Worm (Caenorhabditis elegans) whole organism, L4 larva: Measurements from ENCODE around the gene D1086.17.

Experiments used
- lin-15B ChIP-seq: fragments of 150-350 bp; sonication (generic microtip); optimal IDR thresholded peaks from 3 replicates; lab custom pipeline; 2014; ENCODE audit warnings: missing biosample characterization, missing genetic modification characterization
- zag-1 ChIP-seq: fragments of 150-350 bp; optimal IDR thresholded peaks from 2 replicates; lab custom pipeline; 2014; ENCODE audit warnings: missing biosample characterization, missing genetic modification characterization

ce11 chrV:14093805-14094204, 26.1 kb downstream of the D1086.17 start, which contains the start of gene D1086.8:
- no peak for TF ChIP-seq zag-1 (tag; lab: Kevin White, UChicago)
- TF ChIP-seq lin-15B (tag; lab: Kevin White, UChicago) = no peak
